Worm (Caenorhabditis elegans): ENCODE results near the gene fbxa-183.

fbxa-183 gene

ce11 chrV:5765081-5765480, 17.5 kb downstream of the fbxa-183 start, which contains the start of gene pgph-2:
Gene pgph-2, plus strand, starts transcription at chrV:5765127.
- no peak for TF ChIP-seq C34F6.9 (tag; optimal IDR thresholded peaks at IDR 0.05)
- peak; percentile 2 for TF ChIP-seq crh-2 (tag; optimal IDR thresholded peaks at IDR 0.05)
- TF ChIP-seq ztf-11 (tag; optimal IDR thresholded peaks at IDR 0.05) = no peak
- peak; percentile 25 for TF ChIP-seq sma-9 (GFP tag; optimal IDR thresholded peaks at IDR 0.05)
- TF ChIP-seq sma-9 (tag; optimal IDR thresholded peaks at IDR 0.05) = no peak
- no peak for TF ChIP-seq elt-3 (tag; optimal IDR thresholded peaks at IDR 0.05)
- TF ChIP-seq mdl-1 (tag; optimal IDR thresholded peaks at IDR 0.05) = no peak
- no peak for TF ChIP-seq unc-62 (GFP tag; optimal IDR thresholded peaks at IDR 0.05)

- no peak for TF ChIP-seq Y55F3AM.14 (GFP tag; optimal IDR thresholded peaks at IDR 0.05)
- TF ChIP-seq skn-1 (tag; optimal IDR thresholded peaks at IDR 0.05) = no peak
- TF ChIP-seq lsy-2 (tag; optimal IDR thresholded peaks at IDR 0.05) = no peak
- TF ChIP-seq unc-55 (GFP tag; optimal IDR thresholded peaks at IDR 0.05) = no peak
- TF ChIP-seq nhr-12 (tag; optimal IDR thresholded peaks at IDR 0.05) = no peak
- no peak for TF ChIP-seq unc-62 (GFP tag; optimal IDR thresholded peaks at IDR 0.05)
- TF ChIP-seq lin-39 (tag; optimal IDR thresholded peaks at IDR 0.05) = no peak
- TF ChIP-seq elt-1 (tag; optimal IDR thresholded peaks at IDR 0.05) = no peak
- TF ChIP-seq F13H6.1 (tag; optimal IDR thresholded peaks at IDR 0.05) = peak; percentile 74
- TF ChIP-seq ama-1 (optimal IDR thresholded peaks at IDR 0.05) = no peak
- no peak for TF ChIP-seq alr-1 (tag; optimal IDR thresholded peaks at IDR 0.05)
- no peak for TF ChIP-seq mab-5 (tag; optimal IDR thresholded peaks at IDR 0.05)
- TF ChIP-seq snpc-4 (tag; optimal IDR thresholded peaks at IDR 0.05) = no peak
- TF ChIP-seq lin-13 (GFP tag; optimal IDR thresholded peaks at IDR 0.05) = no peak
- TF ChIP-seq R02D3.7 (tag; optimal IDR thresholded peaks at IDR 0.05) = no peak
- TF ChIP-seq nhr-6 (tag; optimal IDR thresholded peaks at IDR 0.05) = peak; percentile 28
- peak; percentile 75 for TF ChIP-seq fos-1 (tag; optimal IDR thresholded peaks at IDR 0.05)
- TF ChIP-seq ztf-11 (tag; optimal IDR thresholded peaks at IDR 0.05) = no peak
- peak; percentile 45 for TF ChIP-seq gmeb-1 (tag; optimal IDR thresholded peaks at IDR 0.05)
- no peak for TF ChIP-seq nhr-237 (tag; optimal IDR thresholded peaks at IDR 0.05)
- TF ChIP-seq dmd-4 (tag; optimal IDR thresholded peaks at IDR 0.05) = no peak
- peak; percentile 73 for TF ChIP-seq sma-3 (GFP tag; optimal IDR thresholded peaks at IDR 0.05)
- peak; percentile 84 for TF ChIP-seq nhr-25 (tag; optimal IDR thresholded peaks at IDR 0.05)
- no peak for TF ChIP-seq nhr-129 (tag; optimal IDR thresholded peaks at IDR 0.05)
- no peak for TF ChIP-seq ztf-4 (tag; optimal IDR thresholded peaks at IDR 0.05)
- no peak for TF ChIP-seq ceh-82 (tag; optimal IDR thresholded peaks at IDR 0.05)
- TF ChIP-seq blmp-1 (tag; optimal IDR thresholded peaks at IDR 0.05; ENCODE audit: insufficient read depth) = peak; percentile 85
- peak; percentile 11 to 17 for TF ChIP-seq mdl-1 (tag; optimal IDR thresholded peaks at IDR 0.05)
- TF ChIP-seq nhr-21 (tag; optimal IDR thresholded peaks at IDR 0.05) = peak; percentile 45
- peak; percentile 96 for TF ChIP-seq sma-9 (GFP tag; optimal IDR thresholded peaks at IDR 0.05)
- no peak for TF ChIP-seq sma-9 (tag; optimal IDR thresholded peaks at IDR 0.05)
- no peak for TF ChIP-seq unc-39 (tag; optimal IDR thresholded peaks at IDR 0.05)
- peak; percentile 73 for TF ChIP-seq egl-27 (tag; optimal IDR thresholded peaks at IDR 0.05)
- no peak for TF ChIP-seq zag-1 (tag; optimal IDR thresholded peaks at IDR 0.05)
- TF ChIP-seq sem-4 (tag; optimal IDR thresholded peaks at IDR 0.05) = peak; percentile 53
- no peak for TF ChIP-seq nhr-11 (tag; optimal IDR thresholded peaks at IDR 0.05)
- no peak for TF ChIP-seq ZK546.5 (tag; optimal IDR thresholded peaks at IDR 0.05)
- TF ChIP-seq ceh-16 (tag; optimal IDR thresholded peaks at IDR 0.05) = no peak
- no peak for TF ChIP-seq nhr-10 (tag; optimal IDR thresholded peaks at IDR 0.05)
- no peak for TF ChIP-seq elt-3 (tag; optimal IDR thresholded peaks at IDR 0.05)
- TF ChIP-seq crh-2 (tag; optimal IDR thresholded peaks at IDR 0.05) = peak; percentile 85
- TF ChIP-seq peb-1 (tag; optimal IDR thresholded peaks at IDR 0.05) = no peak
- TF ChIP-seq C34F6.9 (tag; optimal IDR thresholded peaks at IDR 0.05) = peak; percentile 15
- TF ChIP-seq ztf-1 (GFP tag; conservative IDR thresholded peaks at IDR 0.05) = no peak
- TF ChIP-seq nhr-23 (tag; optimal IDR thresholded peaks at IDR 0.05) = no peak
- TF ChIP-seq aly-2 (tag; optimal IDR thresholded peaks at IDR 0.05) = no peak
- no peak for TF ChIP-seq nhr-77 (tag; optimal IDR thresholded peaks at IDR 0.05)
- TF ChIP-seq mbf-1 (tag; optimal IDR thresholded peaks at IDR 0.05) = no peak
- no peak for TF ChIP-seq lin-11 (tag; optimal IDR thresholded peaks at IDR 0.05)
These were observed 18.8 kb downstream of the fbxa-183 start, which contains the start of gene pgph-3 for ce11 chrV:5763787-5764186. Gene pgph-3, minus strand, starts transcription at chrV:5763846.
